Worm (Caenorhabditis elegans) whole organism, young adult: ENCODE data around the gene mpk-2.
A peak's percentile ranks its signal among the peaks of the same experiment; 100 is the strongest.

Experiments
- B0261.1 ChIP-seq: sonication (generic microtip); optimal IDR thresholded peaks from 2 replicates; lab custom pipeline; 2016; ENCODE audit warnings: mild to moderate bottlenecking, missing genetic modification characterization, moderate library complexity, missing compliant biosample characterization
- F10E7.11 ChIP-seq: sonication (generic microtip); optimal IDR thresholded peaks from 2 replicates; lab custom pipeline; 2017; ENCODE audit warnings: mild to moderate bottlenecking, missing genetic modification characterization, moderate library complexity, missing compliant biosample characterization
- F22D6.2 ChIP-seq: sonication (generic microtip); optimal IDR thresholded peaks from 2 replicates; lab custom pipeline; 2016; ENCODE audit warnings: mild to moderate bottlenecking, missing genetic modification characterization, missing compliant biosample characterization
- F33H1.4 ChIP-seq: fragments of 200-800 bp; sonication (Bioruptor generic); IDR thresholded peaks from 2 replicates; pipeline ENCODE4 v1.3.6; 2022; ENCODE audit warnings: missing genetic modification reagents, missing genetic modification characterization, missing compliant biosample characterization
- F49E8.2 ChIP-seq: sonication (generic microtip); optimal IDR thresholded peaks from 3 replicates; lab custom pipeline; 2017; ENCODE audit warnings: missing genetic modification characterization, mild to moderate bottlenecking, missing compliant biosample characterization, antibody characterized with exemption, moderate library complexity; ENCODE audit not compliant: insufficient read depth
- F52B5.7 ChIP-seq: sonication (generic microtip); optimal IDR thresholded peaks from 2 replicates; lab custom pipeline; 2016; ENCODE audit warnings: mild to moderate bottlenecking, missing genetic modification characterization, missing compliant biosample characterization
- T07F8.4 ChIP-seq: sonication (generic microtip); optimal IDR thresholded peaks from 2 replicates; lab custom pipeline; 2016; ENCODE audit warnings: mild to moderate bottlenecking, missing genetic modification characterization, moderate library complexity, missing compliant biosample characterization
- Y53F4B.3 ChIP-seq: fragments of 200-800 bp; sonication (Bioruptor generic); IDR thresholded peaks from 2 replicates; pipeline ENCODE4 v1.3.6; 2022; ENCODE audit warnings: missing genetic modification reagents, missing genetic modification characterization, missing compliant biosample characterization
- Y53G8AR.9 ChIP-seq: fragments of 200-800 bp; sonication (Bioruptor generic); conservative IDR thresholded peaks from 2 replicates; pipeline ENCODE4 v1.3.6; 2022; ENCODE audit warnings: missing genetic modification reagents, missing genetic modification characterization, missing compliant biosample characterization
- Y67H2A.10 ChIP-seq: fragments of 200-800 bp; sonication (Bioruptor generic); conservative IDR thresholded peaks from 2 replicates; pipeline ENCODE4 v1.3.6; 2022; ENCODE audit warnings: missing genetic modification reagents, missing genetic modification characterization, missing compliant biosample characterization
- Y79H2A.3 ChIP-seq: fragments of 200-800 bp; sonication (Bioruptor generic); conservative IDR thresholded peaks from 2 replicates; pipeline ENCODE4 v1.3.6; 2022; ENCODE audit warnings: missing genetic modification reagents, missing genetic modification characterization, missing compliant biosample characterization
- Y95B8A.8 ChIP-seq: fragments of 200-800 bp; sonication (Bioruptor generic); IDR thresholded peaks from 2 replicates; pipeline ENCODE4 v1.3.6; 2022; ENCODE audit warnings: missing genetic modification reagents, missing genetic modification characterization, missing compliant biosample characterization
- ama-1 ChIP-seq, 3 experiments: fragments of 150-350 bp in 1 of 3; sonication (generic microtip) in 2 of 3; optimal IDR thresholded peaks; 2 replicates each; lab custom pipeline; 2014 to 2018; ENCODE audit warnings: missing biosample characterization in 2 of 3, missing genetic modification characterization in 2 of 3, missing genetic modification reagents in 2 of 3
- aptf-2 ChIP-seq: fragments of 200-800 bp; sonication (Bioruptor generic); conservative IDR thresholded peaks from 2 replicates; pipeline ENCODE4 v1.3.6; 2022; ENCODE audit warnings: missing genetic modification reagents, missing genetic modification characterization, missing compliant biosample characterization
- athp-1 ChIP-seq: sonication (generic microtip); optimal IDR thresholded peaks from 2 replicates; lab custom pipeline; 2017; ENCODE audit warnings: mild to moderate bottlenecking, missing genetic modification characterization, missing compliant biosample characterization
- attf-3 ChIP-seq: fragments of 200-800 bp; sonication (Bioruptor generic); conservative IDR thresholded peaks from 2 replicates; pipeline ENCODE4 v1.3.6; 2022; ENCODE audit warnings: missing genetic modification reagents, missing genetic modification characterization, missing compliant biosample characterization
- ceh-100 ChIP-seq: fragments of 200-800 bp; sonication (Bioruptor generic); IDR thresholded peaks from 2 replicates; pipeline ENCODE4 v1.3.6; 2022; ENCODE audit warnings: missing genetic modification reagents, missing genetic modification characterization, missing compliant biosample characterization
- ceh-27 ChIP-seq: fragments of 200-800 bp; sonication (Bioruptor generic); optimal IDR thresholded peaks from 2 replicates; lab custom pipeline; 2018; ENCODE audit warnings: mild to moderate bottlenecking, missing genetic modification characterization, moderate library complexity, missing compliant biosample characterization
- chd-7 ChIP-seq: sonication (generic microtip); optimal IDR thresholded peaks from 2 replicates; lab custom pipeline; 2016; ENCODE audit warnings: mild to moderate bottlenecking, missing genetic modification characterization, moderate library complexity, missing compliant biosample characterization
- dpl-1 ChIP-seq: fragments of 150-350 bp; optimal IDR thresholded peaks from 2 replicates; lab custom pipeline; 2014; ENCODE audit warnings: missing biosample characterization, missing genetic modification reagents, missing genetic modification characterization
- efl-1 ChIP-seq: fragments of 150-350 bp; optimal IDR thresholded peaks from 2 replicates; lab custom pipeline; 2014; ENCODE audit warnings: missing biosample characterization, missing genetic modification reagents, missing genetic modification characterization
- egl-18 ChIP-seq: fragments of 200-800 bp; sonication (Bioruptor generic); IDR thresholded peaks from 2 replicates; pipeline ENCODE4 v1.3.6; 2022; ENCODE audit warnings: missing genetic modification reagents, missing genetic modification characterization, missing compliant biosample characterization
- egl-44 ChIP-seq: fragments of 200-800 bp; sonication (Bioruptor generic); IDR thresholded peaks from 2 replicates; pipeline ENCODE4 v1.3.6; 2022; ENCODE audit warnings: missing genetic modification reagents, missing genetic modification characterization, missing compliant biosample characterization
- gei-17 ChIP-seq: fragments of 200-800 bp; sonication (Bioruptor generic); optimal IDR thresholded peaks from 2 replicates; lab custom pipeline; 2018; ENCODE audit warnings: mild to moderate bottlenecking, missing genetic modification characterization, missing compliant biosample characterization
- hlh-26 ChIP-seq: fragments of 200-800 bp; sonication (Bioruptor generic); conservative IDR thresholded peaks from 2 replicates; pipeline ENCODE4 v1.3.6; 2022; ENCODE audit warnings: missing genetic modification reagents, missing genetic modification characterization, missing compliant biosample characterization
- lag-1 ChIP-seq: fragments of 200-800 bp; sonication (Bioruptor generic); IDR thresholded peaks from 2 replicates; pipeline ENCODE4 v1.3.6; 2022; ENCODE audit warnings: missing genetic modification reagents, missing genetic modification characterization, missing compliant biosample characterization
- lin-26 ChIP-seq: fragments of 200-800 bp; sonication (Bioruptor generic); IDR thresholded peaks from 2 replicates; pipeline ENCODE4 v1.3.6; 2022; ENCODE audit warnings: missing genetic modification reagents, missing genetic modification characterization, missing compliant biosample characterization
- lin-54 ChIP-seq: fragments of 200-800 bp; sonication (Bioruptor generic); optimal IDR thresholded peaks from 2 replicates; lab custom pipeline; 2018; ENCODE audit warnings: mild to moderate bottlenecking, missing genetic modification characterization, missing compliant biosample characterization
- lir-1 ChIP-seq: fragments of 200-800 bp; sonication (Bioruptor generic); conservative IDR thresholded peaks from 2 replicates; pipeline ENCODE4 v1.3.6; 2022; ENCODE audit warnings: missing genetic modification reagents, missing genetic modification characterization, missing compliant biosample characterization
- madf-3 ChIP-seq: fragments of 200-800 bp; sonication (Bioruptor generic); IDR thresholded peaks from 2 replicates; pipeline ENCODE4 v1.3.6; 2022; ENCODE audit warnings: missing genetic modification reagents, missing genetic modification characterization, missing compliant biosample characterization
- madf-8 ChIP-seq: fragments of 200-800 bp; sonication (Bioruptor generic); conservative IDR thresholded peaks from 2 replicates; pipeline ENCODE4 v1.3.6; 2022; ENCODE audit warnings: missing genetic modification reagents, missing genetic modification characterization, missing compliant biosample characterization
- mes-4 ChIP-seq: sonication (generic microtip); optimal IDR thresholded peaks from 2 replicates; lab custom pipeline; 2016; ENCODE audit warnings: missing genotype, missing genetic modification characterization, missing compliant biosample characterization
- nfya-1 ChIP-seq: sonication (generic microtip); optimal IDR thresholded peaks from 2 replicates; lab custom pipeline; 2017; ENCODE audit warnings: antibody characterized with exemption, missing compliant biosample characterization, missing genetic modification characterization, borderline replicate concordance; ENCODE audit not compliant: insufficient read depth
- nfyb-1 ChIP-seq: fragments of 200-800 bp; sonication (Bioruptor generic); IDR thresholded peaks from 2 replicates; pipeline ENCODE4 v1.3.6; 2022; ENCODE audit warnings: missing genetic modification reagents, missing genetic modification characterization, missing compliant biosample characterization
- nhr-27 ChIP-seq: fragments of 200-800 bp; sonication (Bioruptor generic); optimal IDR thresholded peaks from 2 replicates; lab custom pipeline; 2018; ENCODE audit warnings: mild to moderate bottlenecking, missing genetic modification characterization, moderate library complexity, missing compliant biosample characterization
- nhr-90 ChIP-seq: sonication (generic microtip); optimal IDR thresholded peaks from 2 replicates; lab custom pipeline; 2016; ENCODE audit warnings: missing genotype, mild to moderate bottlenecking, missing genetic modification characterization, missing compliant biosample characterization
- rcor-1 ChIP-seq: fragments of 200-800 bp; sonication (Bioruptor generic); IDR thresholded peaks from 2 replicates; pipeline ENCODE4 v1.3.6; 2022; ENCODE audit warnings: missing genetic modification reagents, missing genetic modification characterization, missing compliant biosample characterization
- sea-2 ChIP-seq: fragments of 200-800 bp; sonication (Bioruptor generic); IDR thresholded peaks from 2 replicates; pipeline ENCODE4 v1.3.6; 2022; ENCODE audit warnings: missing genetic modification characterization, missing compliant biosample characterization
- snpc-4 ChIP-seq, 5 experiments: fragments of 150-350 bp in 1 of 5; sonication (generic microtip) in 4 of 5; optimal IDR thresholded peaks; 2 replicates each; lab custom pipeline; 2014 to 2018; ENCODE audit warnings: missing genetic modification characterization in 5 of 5, missing biosample characterization in 3 of 5, antibody characterized with exemption in 2 of 5, mild to moderate bottlenecking in 2 of 5, missing compliant biosample characterization in 2 of 5, missing genotype in 2 of 5, moderate library complexity in 2 of 5, missing genetic modification reagents in 1 of 5
- sptf-2 ChIP-seq: fragments of 200-800 bp; sonication (Bioruptor generic); optimal IDR thresholded peaks from 2 replicates; lab custom pipeline; 2018; ENCODE audit warnings: mild to moderate bottlenecking, missing genetic modification characterization, missing compliant biosample characterization
- tbx-9 ChIP-seq: sonication (generic microtip); optimal IDR thresholded peaks from 2 replicates; lab custom pipeline; 2016; ENCODE audit warnings: borderline replicate concordance, missing genetic modification characterization, inconsistent platforms, missing compliant biosample characterization
- tlf-1 ChIP-seq: fragments of 200-800 bp; sonication (Bioruptor generic); optimal IDR thresholded peaks from 2 replicates; lab custom pipeline; 2018; ENCODE audit warnings: mild to moderate bottlenecking, missing genetic modification characterization, missing compliant biosample characterization
- zim-3 ChIP-seq: sonication (generic microtip); optimal IDR thresholded peaks from 2 replicates; lab custom pipeline; 2017; ENCODE audit warnings: mild to moderate bottlenecking, missing genetic modification characterization, moderate library complexity, missing compliant biosample characterization
- ztf-22 ChIP-seq: fragments of 200-800 bp; sonication (Bioruptor generic); optimal IDR thresholded peaks from 2 replicates; lab custom pipeline; 2018; ENCODE audit warnings: mild to moderate bottlenecking, missing genetic modification characterization, moderate library complexity, missing compliant biosample characterization
- ztf-28 ChIP-seq: fragments of 200-800 bp; sonication (Bioruptor generic); IDR thresholded peaks from 2 replicates; pipeline ENCODE4 v1.3.6; 2022; ENCODE audit warnings: missing genetic modification reagents, missing genetic modification characterization, missing compliant biosample characterization

The mpk-2 gene

ce11 chrII:5057315-5057714, 46.6 kb upstream of the mpk-2 start (continued):
- TF ChIP-seq ceh-27 (GFP tag; lab: Kevin White, UChicago) (peak; percentile 30), nhr-27 (tag; lab: Kevin White, UChicago) (no peak), aptf-2 (GFP tag; lab: Robert Waterston, UW) (no peak), gei-17 (no peak), sptf-2 (GFP tag; lab: Kevin White, UChicago) (no peak), Y95B8A.8 (GFP tag; lab: Robert Waterston, UW) (no peak), egl-18 (GFP tag; lab: Robert Waterston, UW) (no peak), athp-1 (tag; lab: Kevin White, UChicago) (no peak), lin-54 (GFP tag; lab: Kevin White, UChicago) (peak; percentile 64), Y53F4B.3 (GFP tag; lab: Robert Waterston, UW) (no peak), lir-1 (GFP tag; lab: Robert Waterston, UW) (no peak), zim-3 (tag; lab: Kevin White, UChicago) (peak; percentile 38), efl-1 (GFP tag; lab: Kevin White, UChicago) (no peak), tlf-1 (GFP tag; lab: Kevin White, UChicago) (peak; percentile 43), T07F8.4 (tag; lab: Kevin White, UChicago) (peak; percentile 17), attf-3 (0 out of 2 replicates have a peak, but pooled peaks have one; percentile 48), Y79H2A.3 (GFP tag; lab: Robert Waterston, UW) (no peak), ama-1 (optimal IDR thresholded peaks at IDR 0.05; lab: Kevin White, UChicago) (no peak), ama-1 (GFP tag; optimal IDR thresholded peaks at IDR 0.05; lab: Kevin White, UChicago) (peak in 1 of 2 experiments; percentile 68), B0261.1 (peak; percentile 92), F33H1.4 (GFP tag; lab: Robert Waterston, UW) (peak; percentile 72), tbx-9 (tag; lab: Kevin White, UChicago) (no peak), F52B5.7 (tag; lab: Kevin White, UChicago) (no peak), lag-1 (GFP tag; lab: Robert Waterston, UW) (no peak), nhr-90 (tag; lab: Kevin White, UChicago) (peak; percentile 4), F10E7.11 (no peak), Y53G8AR.9 (GFP tag; lab: Robert Waterston, UW) (peak; percentile 88), nfya-1 (tag; lab: Kevin White, UChicago) (no peak), dpl-1 (no peak), Y67H2A.10 (GFP tag; lab: Robert Waterston, UW) (no peak), nfyb-1 (GFP tag; lab: Robert Waterston, UW) (peak; percentile 88), hlh-26 (no peak), lin-26 (GFP tag; lab: Robert Waterston, UW) (peak; percentile 61; the same call in 1 of the 2 replicates), F22D6.2 (tag; lab: Kevin White, UChicago) (no peak), egl-44 (GFP tag; lab: Robert Waterston, UW) (0 out of 2 replicates have a peak, but pooled peaks have one; percentile 16), chd-7 (tag; lab: Kevin White, UChicago) (peak; percentile 31), ztf-28 (GFP tag; lab: Robert Waterston, UW) (peak; percentile 48; the same call in 1 of the 2 replicates), madf-3 (GFP tag; lab: Robert Waterston, UW) (peak; percentile 73), snpc-4 (GFP tag; optimal IDR thresholded peaks at IDR 0.05; lab: Kevin White, UChicago) (peak; percentile 98), snpc-4 (tag; optimal IDR thresholded peaks at IDR 0.05; lab: Kevin White, UChicago) (peak; percentile 99), madf-8 (GFP tag; lab: Robert Waterston, UW) (peak; percentile 41), ztf-22 (GFP tag; lab: Kevin White, UChicago) (no peak), mes-4 (tag; lab: Kevin White, UChicago) (peak; percentile 15), rcor-1 (GFP tag; lab: Robert Waterston, UW) (peak; percentile 83), ceh-100 (GFP tag; lab: Robert Waterston, UW) (peak; percentile 86), F49E8.2 (tag; lab: Kevin White, UChicago) (peak; percentile 75), sea-2 (GFP tag; lab: Robert Waterston, UW) (no peak)
